Worm (Caenorhabditis elegans) whole organism, late embryonic: ENCODE data around the gene C42D4.13.

Experiments used
- C38D4.7 ChIP-seq: fragments of 200-800 bp; sonication (Bioruptor generic); optimal IDR thresholded peaks from 2 replicates; lab custom pipeline; 2018; ENCODE audit warnings: mild to moderate bottlenecking, missing genetic modification characterization, moderate library complexity, missing compliant biosample characterization
- K02D7.2 ChIP-seq: sonication (generic microtip); optimal IDR thresholded peaks from 2 replicates; lab custom pipeline; 2017; ENCODE audit warnings: mild to moderate bottlenecking, missing genetic modification characterization, missing compliant biosample characterization
- ceh-14 ChIP-seq: sonication (generic microtip); optimal IDR thresholded peaks from 2 replicates; lab custom pipeline; 2016; ENCODE audit warnings: missing genotype, missing genetic modification characterization, missing compliant biosample characterization
- ceh-2 ChIP-seq: sonication (generic microtip); optimal IDR thresholded peaks from 2 replicates; lab custom pipeline; 2016; ENCODE audit warnings: missing genotype, missing genetic modification characterization, missing compliant biosample characterization
- ceh-34 ChIP-seq: sonication (generic microtip); optimal IDR thresholded peaks from 2 replicates; lab custom pipeline; 2016; ENCODE audit warnings: mild to moderate bottlenecking, missing genetic modification characterization, missing compliant biosample characterization
- ceh-45 ChIP-seq: fragments of 200-800 bp; sonication (Bioruptor generic); IDR thresholded peaks from 2 replicates; pipeline ENCODE4 v1.3.6; 2022; ENCODE audit warnings: missing genetic modification reagents, missing genetic modification characterization, missing compliant biosample characterization
- ceh-6 ChIP-seq: fragments of 200-800 bp; sonication (Bioruptor generic); optimal IDR thresholded peaks from 2 replicates; lab custom pipeline; 2018; ENCODE audit warnings: mild to moderate bottlenecking, missing genetic modification characterization, missing compliant biosample characterization
- dve-1 ChIP-seq: sonication (generic microtip); optimal IDR thresholded peaks from 2 replicates; lab custom pipeline; 2017; ENCODE audit warnings: antibody characterized with exemption, mild to moderate bottlenecking, missing genetic modification characterization, missing compliant biosample characterization
- elt-2 ChIP-seq: sonication (generic microtip); optimal IDR thresholded peaks from 2 replicates; lab custom pipeline; 2016; ENCODE audit warnings: missing genetic modification reagents, missing genetic modification characterization, missing compliant biosample characterization
- ets-4 ChIP-seq: sonication (generic microtip); optimal IDR thresholded peaks from 2 replicates; lab custom pipeline; 2016; ENCODE audit warnings: missing genetic modification characterization, missing compliant biosample characterization
- eyg-1 ChIP-seq: sonication (generic microtip); optimal IDR thresholded peaks from 2 replicates; lab custom pipeline; 2016; ENCODE audit warnings: missing genotype, missing genetic modification characterization, missing compliant biosample characterization
- fkh-10 ChIP-seq: fragments of 150-350 bp; optimal IDR thresholded peaks from 2 replicates; lab custom pipeline; 2014; ENCODE audit warnings: missing biosample characterization, missing genetic modification reagents, missing genetic modification characterization
- hlh-13 ChIP-seq: fragments of 200-800 bp; sonication (Bioruptor generic); optimal IDR thresholded peaks from 2 replicates; lab custom pipeline; 2018; ENCODE audit warnings: mild to moderate bottlenecking, missing genetic modification characterization, missing compliant biosample characterization
- hlh-15 ChIP-seq: sonication (generic microtip); optimal IDR thresholded peaks from 2 replicates; lab custom pipeline; 2016; ENCODE audit warnings: missing genetic modification characterization, missing compliant biosample characterization
- hlh-30 ChIP-seq: sonication (generic microtip); optimal IDR thresholded peaks from 2 replicates; lab custom pipeline; 2017; ENCODE audit warnings: antibody characterized with exemption, missing genetic modification characterization, missing compliant biosample characterization; ENCODE audit not compliant: insufficient read depth
- hlh-8 ChIP-seq: sonication (generic microtip); optimal IDR thresholded peaks from 2 replicates; lab custom pipeline; 2016; ENCODE audit warnings: missing genotype, missing genetic modification characterization, missing compliant biosample characterization
- lin-11 ChIP-seq: fragments of 200-800 bp; sonication (Bioruptor generic); optimal IDR thresholded peaks from 2 replicates; lab custom pipeline; 2018; ENCODE audit warnings: mild to moderate bottlenecking, missing genetic modification characterization, missing compliant biosample characterization
- mec-3 ChIP-seq: sonication (generic microtip); optimal IDR thresholded peaks from 2 replicates; lab custom pipeline; 2016; ENCODE audit warnings: borderline replicate concordance, missing genetic modification characterization, missing compliant biosample characterization
- nhr-11 ChIP-seq: fragments of 150-350 bp; optimal IDR thresholded peaks from 2 replicates; lab custom pipeline; 2014; ENCODE audit warnings: missing biosample characterization, missing genetic modification characterization
- nhr-232 ChIP-seq: sonication (generic microtip); optimal IDR thresholded peaks from 2 replicates; lab custom pipeline; 2016; ENCODE audit warnings: missing genetic modification characterization, missing compliant biosample characterization
- npax-4 ChIP-seq: sonication (generic microtip); optimal IDR thresholded peaks from 2 replicates; lab custom pipeline; 2016; ENCODE audit warnings: missing genetic modification characterization, missing compliant biosample characterization
- odd-2 ChIP-seq: sonication (generic microtip); optimal IDR thresholded peaks from 2 replicates; lab custom pipeline; 2017; ENCODE audit warnings: antibody characterized with exemption, mild to moderate bottlenecking, missing genetic modification characterization, missing compliant biosample characterization
- pag-3 ChIP-seq: sonication (generic microtip); optimal IDR thresholded peaks from 2 replicates; lab custom pipeline; 2016; ENCODE audit warnings: missing compliant biosample characterization, missing genetic modification characterization, borderline replicate concordance
- pat-9 ChIP-seq: fragments of 200-800 bp; sonication (Bioruptor generic); optimal IDR thresholded peaks from 2 replicates; lab custom pipeline; 2018; ENCODE audit warnings: mild to moderate bottlenecking, missing genetic modification characterization, moderate library complexity, missing compliant biosample characterization
- ref-2 ChIP-seq: sonication (generic microtip); optimal IDR thresholded peaks from 2 replicates; lab custom pipeline; 2016; ENCODE audit warnings: missing genetic modification characterization, missing compliant biosample characterization
- rnt-1 ChIP-seq: sonication (generic microtip); optimal IDR thresholded peaks from 2 replicates; lab custom pipeline; 2016; ENCODE audit warnings: missing genetic modification characterization, missing compliant biosample characterization
- sdc-2 ChIP-seq: sonication (generic microtip); optimal IDR thresholded peaks from 2 replicates; lab custom pipeline; 2016; ENCODE audit warnings: missing genotype, missing genetic modification characterization, missing compliant biosample characterization
- syd-9 ChIP-seq: sonication (generic microtip); optimal IDR thresholded peaks from 2 replicates; lab custom pipeline; 2016; ENCODE audit warnings: mild to moderate bottlenecking, missing genetic modification characterization, moderate library complexity, missing compliant biosample characterization
- tbx-2 ChIP-seq: sonication (generic microtip); optimal IDR thresholded peaks from 2 replicates; lab custom pipeline; 2016; ENCODE audit warnings: missing genetic modification characterization, missing compliant biosample characterization
- tbx-7 ChIP-seq: sonication (generic microtip); optimal IDR thresholded peaks from 2 replicates; lab custom pipeline; 2016; ENCODE audit warnings: missing genotype, missing genetic modification characterization, missing compliant biosample characterization
- ttx-3 ChIP-seq: sonication (generic microtip); optimal IDR thresholded peaks from 2 replicates; lab custom pipeline; 2016; ENCODE audit warnings: missing genetic modification reagents, missing genetic modification characterization, missing compliant biosample characterization
- unc-42 ChIP-seq: sonication (generic microtip); optimal IDR thresholded peaks from 2 replicates; lab custom pipeline; 2016; ENCODE audit warnings: missing genotype, missing genetic modification characterization, missing compliant biosample characterization
- unc-86 ChIP-seq: sonication (generic microtip); optimal IDR thresholded peaks from 2 replicates; lab custom pipeline; 2016; ENCODE audit warnings: missing genetic modification characterization, missing compliant biosample characterization
- zip-5 ChIP-seq: sonication (generic microtip); optimal IDR thresholded peaks from 2 replicates; lab custom pipeline; 2016; ENCODE audit warnings: missing genetic modification characterization, missing compliant biosample characterization
- ztf-16 ChIP-seq: sonication (generic microtip); optimal IDR thresholded peaks from 2 replicates; lab custom pipeline; 2017; ENCODE audit warnings: missing genetic modification characterization, missing compliant biosample characterization

Gene C42D4.13

DNA sequence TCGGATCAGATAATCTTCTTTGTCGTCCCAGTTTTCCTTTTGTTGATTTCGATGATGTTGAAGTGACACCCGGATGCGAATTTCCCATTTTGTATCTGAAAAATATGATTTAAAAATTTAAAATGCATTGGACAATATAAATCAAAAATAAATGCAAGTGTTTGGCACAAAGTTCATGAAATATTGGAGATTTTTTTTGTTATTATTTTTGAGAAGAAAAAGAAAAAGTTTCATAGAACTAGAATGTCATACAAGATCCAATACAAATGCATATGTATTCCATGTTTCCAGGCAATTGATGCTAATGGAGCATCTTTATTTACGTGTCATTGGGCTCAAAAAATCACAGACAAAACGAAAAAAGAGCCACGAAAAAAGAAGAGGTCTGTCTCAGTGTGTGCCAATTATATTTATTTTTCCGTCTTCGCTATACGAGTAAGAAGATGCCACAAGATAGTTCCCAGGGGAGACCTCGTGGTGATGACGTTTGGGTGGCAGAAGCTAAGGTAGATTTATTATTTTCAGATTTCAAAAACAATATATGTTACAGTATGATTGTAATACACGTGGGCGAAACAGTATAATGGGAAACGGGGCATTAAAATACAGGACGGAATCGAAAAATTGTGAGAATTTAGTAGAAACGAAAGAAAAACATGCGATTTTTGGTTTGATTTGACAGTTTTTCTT lies 31.6 kb upstream of the C42D4.13 start, which contains the start of the genes glb-23 and R13A1.1:
Gene glb-23 (minus strand): TSS at position 101 of the 690 bp plus-strand sequence.
Gene R13A1.1 (plus strand): TSS at position 640 of the 690 bp plus-strand sequence.
- no peak for TF ChIP-seq ref-2 (tag; lab: Kevin White, UChicago)
- no peak for TF ChIP-seq nhr-11 (tag; lab: Kevin White, UChicago)
- TF ChIP-seq lin-11 (tag; lab: Kevin White, UChicago): no peak
- no peak for TF ChIP-seq elt-2 (tag; lab: Kevin White, UChicago)
- no peak for TF ChIP-seq ceh-45 (GFP tag; lab: Robert Waterston, UW)
- TF ChIP-seq ceh-6 (GFP tag; lab: Kevin White, UChicago): no peak
- no peak for TF ChIP-seq hlh-30 (tag; lab: Kevin White, UChicago)

DNA sequence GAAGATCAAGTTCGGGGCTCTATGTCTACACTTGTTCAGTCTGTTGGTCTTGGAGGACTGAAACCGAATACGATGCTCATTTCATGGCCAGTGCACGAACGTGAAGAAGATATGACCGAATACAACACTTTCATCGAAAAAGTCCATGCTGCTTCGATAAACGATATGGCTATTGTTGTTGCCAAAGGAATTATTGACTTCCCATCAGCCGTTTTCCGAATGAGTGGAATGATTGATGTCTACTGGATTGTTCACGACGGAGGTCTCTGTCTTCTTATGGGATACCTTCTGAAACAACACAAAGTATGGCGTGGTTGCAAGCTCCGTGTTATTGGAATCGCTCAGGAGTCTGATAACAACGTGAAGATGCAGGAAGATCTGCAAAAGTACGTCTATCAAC lies 28.3 kb upstream of the C42D4.13 start:
- TF ChIP-seq tbx-2 (tag; lab: Kevin White, UChicago) (no peak), zip-5 (tag; lab: Kevin White, UChicago) (no peak), ceh-2 (tag; lab: Kevin White, UChicago) (no peak), tbx-7 (tag; lab: Kevin White, UChicago) (no peak), ref-2 (tag; lab: Kevin White, UChicago) (no peak)

DNA sequence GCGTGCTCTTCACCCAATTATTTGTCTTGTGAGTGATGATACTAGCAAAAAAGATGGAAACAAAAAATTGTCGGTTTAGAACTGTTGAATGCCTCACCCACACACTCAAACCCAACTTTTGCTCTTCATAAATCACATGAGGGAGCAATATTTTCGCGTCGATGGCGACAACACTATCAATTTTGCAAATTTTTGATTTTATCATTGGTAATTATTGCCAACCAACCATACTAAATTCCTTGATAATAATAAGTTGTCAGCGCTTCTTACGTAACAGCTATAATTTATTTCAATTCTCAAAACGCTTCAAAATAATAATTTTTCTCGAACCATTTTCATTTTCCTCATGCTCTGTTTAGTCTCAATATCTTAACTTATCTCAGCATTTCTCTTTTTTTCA lies 24.8 kb upstream of the C42D4.13 start:
- TF ChIP-seq nhr-11 (tag; lab: Kevin White, UChicago): no peak
- TF ChIP-seq unc-86 (tag; lab: Kevin White, UChicago): no peak
- TF ChIP-seq dve-1 (tag; lab: Kevin White, UChicago): no peak
- no peak for TF ChIP-seq eyg-1 (tag; lab: Kevin White, UChicago)
- no peak for TF ChIP-seq pat-9 (tag; lab: Kevin White, UChicago)
- no peak for TF ChIP-seq hlh-8
- TF ChIP-seq rnt-1 (tag; lab: Kevin White, UChicago): no peak
- TF ChIP-seq mec-3 (tag; lab: Kevin White, UChicago): no peak
- no peak for TF ChIP-seq hlh-13 (GFP tag; lab: Kevin White, UChicago)
- TF ChIP-seq syd-9 (tag; lab: Kevin White, UChicago): no peak
- no peak for TF ChIP-seq ceh-34 (tag; lab: Kevin White, UChicago)
- no peak for TF ChIP-seq hlh-15
- no peak for TF ChIP-seq ets-4 (tag; lab: Kevin White, UChicago)
- no peak for TF ChIP-seq K02D7.2 (tag; lab: Kevin White, UChicago)
- TF ChIP-seq nhr-232: no peak
- no peak for TF ChIP-seq unc-42 (tag; lab: Kevin White, UChicago)
- no peak for TF ChIP-seq sdc-2 (tag; lab: Kevin White, UChicago)
- TF ChIP-seq ceh-14 (tag; lab: Kevin White, UChicago): no peak
- TF ChIP-seq hlh-30 (tag; lab: Kevin White, UChicago): no peak

DNA sequence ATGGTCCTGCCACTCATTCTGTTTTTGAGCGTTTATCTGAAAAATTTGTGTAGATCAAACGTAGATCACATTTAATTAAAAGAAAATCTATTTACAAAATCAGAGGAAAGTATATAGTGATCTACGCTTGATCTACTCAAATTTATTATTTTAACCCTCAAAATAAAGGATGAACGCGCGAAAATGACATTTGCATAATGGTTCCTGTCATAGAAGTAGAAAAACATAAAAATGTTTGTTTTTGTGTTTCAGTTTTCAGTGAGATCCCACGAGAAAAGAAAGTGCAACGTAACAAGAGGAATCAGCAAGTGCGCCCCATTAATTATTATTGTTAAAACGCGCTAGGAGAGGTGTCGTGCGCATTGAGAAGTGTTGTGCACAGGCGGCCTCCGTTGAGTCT lies 23.4 kb upstream of the C42D4.13 start:
- TF ChIP-seq ztf-16 (tag; lab: Kevin White, UChicago) (no peak), pag-3 (tag; lab: Kevin White, UChicago) (no peak), ets-4 (tag; lab: Kevin White, UChicago) (no peak), odd-2 (tag; lab: Kevin White, UChicago) (no peak), npax-4 (tag; lab: Kevin White, UChicago) (no peak), sdc-2 (tag; lab: Kevin White, UChicago) (no peak), ceh-34 (tag; lab: Kevin White, UChicago) (no peak), nhr-232 (no peak), ttx-3 (no peak), rnt-1 (tag; lab: Kevin White, UChicago) (no peak), elt-2 (tag; lab: Kevin White, UChicago) (no peak), C38D4.7 (no peak), fkh-10 (GFP tag; lab: Kevin White, UChicago) (no peak)
